Worm (Caenorhabditis elegans) whole organism, L1 larva: ENCODE data around the gene gmap-3.

Experiments
- aha-1 ChIP-seq: fragments of 150-350 bp; optimal IDR thresholded peaks from 2 replicates; lab custom pipeline; 2014; ENCODE audit warnings: missing biosample characterization, missing genetic modification characterization
- aly-2 ChIP-seq: fragments of 150-350 bp; optimal IDR thresholded peaks from 2 replicates; lab custom pipeline; 2014; ENCODE audit warnings: missing biosample characterization, missing genetic modification characterization
- ama-1 ChIP-seq: fragments of 150-350 bp; optimal IDR thresholded peaks from 2 replicates; lab custom pipeline; 2014
- blmp-1 ChIP-seq: fragments of 150-350 bp; optimal IDR thresholded peaks from 2 replicates; lab custom pipeline; 2014; ENCODE audit warnings: missing biosample characterization, missing genetic modification characterization
- ceh-63 ChIP-seq: fragments of 200-800 bp; sonication (Bioruptor generic); optimal IDR thresholded peaks from 2 replicates; lab custom pipeline; 2018; ENCODE audit warnings: mild to moderate bottlenecking, missing genetic modification characterization, missing compliant biosample characterization
- ceh-8 ChIP-seq: fragments of 200-800 bp; sonication (Bioruptor generic); optimal IDR thresholded peaks from 2 replicates; lab custom pipeline; 2018; ENCODE audit warnings: mild to moderate bottlenecking, missing genetic modification characterization, moderate library complexity, missing compliant biosample characterization
- ceh-82 ChIP-seq, 3 experiments: fragments of 150-350 bp in 1 of 3; sonication (generic microtip) in 2 of 3; optimal IDR thresholded peaks; 2 replicates each; lab custom pipeline; 2014 to 2017; ENCODE audit warnings: missing biosample characterization in 3 of 3, missing genetic modification characterization in 3 of 3
- ces-1 ChIP-seq: fragments of 150-350 bp; optimal IDR thresholded peaks from 2 replicates; lab custom pipeline; 2014; ENCODE audit warnings: missing biosample characterization, missing genetic modification reagents, missing genetic modification characterization
- dsc-1 ChIP-seq: sonication (generic microtip); optimal IDR thresholded peaks from 2 replicates; lab custom pipeline; 2016; ENCODE audit warnings: mild to moderate bottlenecking, missing genetic modification characterization, missing compliant biosample characterization
- efl-1 ChIP-seq, 4 experiments: fragments of 150-350 bp; optimal IDR thresholded peaks in 3 of 4; peaks in 1 of 4; 1 replicate in 1 of 4; 2 replicates in 3 of 4; lab custom pipeline; 2014; ENCODE audit warnings: missing biosample characterization in 2 of 4, missing genetic modification characterization in 2 of 4, missing genetic modification reagents in 2 of 4
- efl-3 ChIP-seq: fragments of 200-800 bp; sonication (Bioruptor generic); optimal IDR thresholded peaks from 2 replicates; lab custom pipeline; 2018; ENCODE audit warnings: mild to moderate bottlenecking, missing genetic modification characterization, missing compliant biosample characterization
- elt-2 ChIP-seq: sonication (generic microtip); optimal IDR thresholded peaks from 2 replicates; lab custom pipeline; 2016; ENCODE audit warnings: missing genetic modification characterization, mild to moderate bottlenecking, inconsistent platforms, missing compliant biosample characterization, missing genetic modification reagents
- elt-3 ChIP-seq, 6 experiments: fragments of 150-350 bp in 1 of 6; sonication (generic microtip); optimal IDR thresholded peaks; 2 replicates each; lab custom pipeline; 2017 to 2018; ENCODE audit warnings: missing biosample characterization in 6 of 6, missing genetic modification characterization in 6 of 6, inconsistent platforms in 1 of 6
- fkh-10 ChIP-seq: sonication (generic microtip); optimal IDR thresholded peaks from 2 replicates; lab custom pipeline; 2017; ENCODE audit warnings: missing biosample characterization, missing genetic modification reagents, missing genetic modification characterization
- fkh-4 ChIP-seq: sonication (generic microtip); optimal IDR thresholded peaks from 2 replicates; lab custom pipeline; 2016; ENCODE audit warnings: missing compliant biosample characterization, missing genetic modification characterization, borderline replicate concordance
- fkh-8 ChIP-seq: sonication (generic microtip); optimal IDR thresholded peaks from 2 replicates; lab custom pipeline; 2016; ENCODE audit warnings: mild to moderate bottlenecking, missing genetic modification characterization, missing compliant biosample characterization
- hlh-17 ChIP-seq: fragments of 200-800 bp; sonication (Bioruptor generic); optimal IDR thresholded peaks from 2 replicates; lab custom pipeline; 2018; ENCODE audit warnings: missing genetic modification characterization, mild to moderate bottlenecking, missing compliant biosample characterization, moderate library complexity, borderline replicate concordance
- hlh-4 ChIP-seq: sonication (generic microtip); optimal IDR thresholded peaks from 2 replicates; lab custom pipeline; 2016; ENCODE audit warnings: mild to moderate bottlenecking, missing genetic modification characterization, missing compliant biosample characterization
- hpl-2 ChIP-seq: fragments of 150-350 bp; optimal IDR thresholded peaks from 2 replicates; lab custom pipeline; 2014; ENCODE audit warnings: missing biosample characterization, missing genetic modification reagents, missing genetic modification characterization
- irx-1 ChIP-seq: sonication (generic microtip); optimal IDR thresholded peaks from 2 replicates; lab custom pipeline; 2016; ENCODE audit warnings: missing genetic modification characterization, missing compliant biosample characterization
- isw-1 ChIP-seq: fragments of 200-800 bp; sonication (Bioruptor generic); IDR thresholded peaks from 2 replicates; pipeline ENCODE4 v1.3.6; 2022; ENCODE audit warnings: missing genetic modification characterization, missing compliant biosample characterization
- lin-14 ChIP-seq: fragments of 200-800 bp; sonication (Bioruptor generic); optimal IDR thresholded peaks from 2 replicates; lab custom pipeline; 2018; ENCODE audit warnings: mild to moderate bottlenecking, missing genetic modification characterization, moderate library complexity, missing compliant biosample characterization
- nhr-11 ChIP-seq: fragments of 150-350 bp; optimal IDR thresholded peaks from 2 replicates; lab custom pipeline; 2014; ENCODE audit warnings: missing biosample characterization, missing genetic modification characterization
- nhr-19 ChIP-seq: fragments of 200-800 bp; sonication (Bioruptor generic); conservative IDR thresholded peaks from 2 replicates; pipeline ENCODE4 v1.3.6; 2022; ENCODE audit warnings: missing genetic modification characterization, missing compliant biosample characterization
- nhr-28 ChIP-seq: fragments of 150-350 bp; optimal IDR thresholded peaks from 2 replicates; lab custom pipeline; 2014; ENCODE audit warnings: missing biosample characterization, missing genetic modification characterization
- nhr-47 ChIP-seq: sonication (generic microtip); optimal IDR thresholded peaks from 2 replicates; lab custom pipeline; 2016; ENCODE audit warnings: mild to moderate bottlenecking, missing genetic modification characterization, moderate library complexity, missing compliant biosample characterization
- nhr-71 ChIP-seq: sonication (generic microtip); optimal IDR thresholded peaks from 2 replicates; lab custom pipeline; 2016; ENCODE audit warnings: mild to moderate bottlenecking, missing genetic modification characterization, moderate library complexity, missing compliant biosample characterization
- nhr-76 ChIP-seq: sonication (generic microtip); optimal IDR thresholded peaks from 2 replicates; lab custom pipeline; 2017; ENCODE audit warnings: missing biosample characterization, missing genetic modification characterization
- nhr-85 ChIP-seq: sonication (generic microtip); peaks from one replicate; lab custom pipeline; 2016; ENCODE audit warnings: missing genetic modification characterization, inconsistent platforms, missing compliant biosample characterization
- pag-3 ChIP-seq: sonication (generic microtip); optimal IDR thresholded peaks from 2 replicates; lab custom pipeline; 2017; ENCODE audit warnings: missing genetic modification characterization, mild to moderate bottlenecking, missing compliant biosample characterization, antibody characterized with exemption, borderline replicate concordance; ENCODE audit not compliant: insufficient read depth
- rnt-1 ChIP-seq: sonication (generic microtip); optimal IDR thresholded peaks from 2 replicates; lab custom pipeline; 2016; ENCODE audit warnings: mild to moderate bottlenecking, missing genetic modification characterization, moderate library complexity, missing compliant biosample characterization
- skn-1 ChIP-seq: fragments of 150-350 bp; optimal IDR thresholded peaks from 2 replicates; lab custom pipeline; 2014; ENCODE audit warnings: missing biosample characterization, missing genetic modification characterization
- snu-23 ChIP-seq: sonication (generic microtip); optimal IDR thresholded peaks from 2 replicates; lab custom pipeline; 2016; ENCODE audit warnings: missing genetic modification characterization, missing compliant biosample characterization
- sox-4 ChIP-seq: sonication (generic microtip); optimal IDR thresholded peaks from 2 replicates; lab custom pipeline; 2016; ENCODE audit warnings: missing genetic modification characterization, missing compliant biosample characterization
- sup-37 ChIP-seq: fragments of 200-800 bp; sonication (Bioruptor generic); optimal IDR thresholded peaks from 2 replicates; lab custom pipeline; 2018; ENCODE audit warnings: mild to moderate bottlenecking, missing genetic modification characterization, missing compliant biosample characterization
- swsn-7 ChIP-seq: sonication (generic microtip); optimal IDR thresholded peaks from 2 replicates; lab custom pipeline; 2016; ENCODE audit warnings: missing genetic modification characterization, missing compliant biosample characterization
- unc-30 ChIP-seq: sonication (generic microtip); optimal IDR thresholded peaks from 2 replicates; lab custom pipeline; 2017; ENCODE audit warnings: missing biosample characterization, missing genetic modification characterization
- unc-86 ChIP-seq: sonication (generic microtip); optimal IDR thresholded peaks from 2 replicates; lab custom pipeline; 2016; ENCODE audit warnings: missing genetic modification characterization, missing compliant biosample characterization
- xbp-1 ChIP-seq: sonication (generic microtip); optimal IDR thresholded peaks from 2 replicates; lab custom pipeline; 2016; ENCODE audit warnings: missing genetic modification characterization, missing compliant biosample characterization
- zip-4 ChIP-seq: fragments of 200-800 bp; sonication (Bioruptor generic); optimal IDR thresholded peaks from 2 replicates; lab custom pipeline; 2018; ENCODE audit warnings: mild to moderate bottlenecking, missing genetic modification characterization, moderate library complexity, missing compliant biosample characterization

The gmap-3 gene

ce11 chrX:12934768-12935167 lies 6.0 kb downstream of the gmap-3 start, which contains the start of gene gmap-1 (continued):
- no peak for TF ChIP-seq ces-1 (GFP tag; lab: Kevin White, UChicago)
- TF ChIP-seq snu-23 (GFP tag; lab: Kevin White, UChicago): peak; percentile 41
- TF ChIP-seq hpl-2 (GFP tag; lab: Kevin White, UChicago): no peak
- TF ChIP-seq ceh-63 (GFP tag; lab: Kevin White, UChicago): no peak
- TF ChIP-seq elt-2: no peak
- peak; percentile 34 for TF ChIP-seq blmp-1 (tag; lab: Kevin White, UChicago)
- peak; percentile 57 for TF ChIP-seq lin-14 (GFP tag; lab: Kevin White, UChicago)
- no peak for TF ChIP-seq xbp-1 (tag; lab: Kevin White, UChicago)
- no peak for TF ChIP-seq irx-1 (tag; lab: Kevin White, UChicago)
- no peak for TF ChIP-seq fkh-8 (tag; lab: Kevin White, UChicago)
- peak; percentile 29 for TF ChIP-seq nhr-71
- TF ChIP-seq aha-1 (tag; lab: Kevin White, UChicago): no peak
- TF ChIP-seq unc-86 (tag; lab: Kevin White, UChicago): no peak
- TF ChIP-seq efl-3: no peak
- TF ChIP-seq swsn-7: no peak
- no peak for TF ChIP-seq sox-4 (tag; lab: Kevin White, UChicago)
- peak; percentile 82 for TF ChIP-seq nhr-85 (tag; lab: Kevin White, UChicago)
- no peak for TF ChIP-seq nhr-28
- no peak for TF ChIP-seq zip-4
- TF ChIP-seq nhr-47 (tag; lab: Kevin White, UChicago): peak; percentile 11
- TF ChIP-seq nhr-11: no peak
- TF ChIP-seq elt-3 (tag; optimal IDR thresholded peaks at IDR 0.05; lab: Kevin White, UChicago): peak in 1 of 6 experiments; percentile 2
- TF ChIP-seq fkh-10: no peak
- TF ChIP-seq rnt-1: no peak
- TF ChIP-seq sup-37 (GFP tag; lab: Kevin White, UChicago): no peak
- no peak for TF ChIP-seq hlh-4 (tag; lab: Kevin White, UChicago)
- no peak for TF ChIP-seq nhr-76
- TF ChIP-seq ceh-8: no peak

- TF ChIP-seq swsn-7 (no peak), isw-1 (GFP tag; lab: Robert Waterston, UW) (no peak), fkh-4 (no peak), skn-1 (tag; lab: Kevin White, UChicago) (no peak), aly-2 (no peak)
These were observed 10.8 kb downstream of the gmap-3 start, which contains the start of gene C34E7.3 for ce11 chrX:12929961-12930360. Gene C34E7.3 (plus strand): TSS chrX:12930261.

ce11 chrX:12928753-12929152 lies 12.0 kb downstream of the gmap-3 start:
- TF ChIP-seq nhr-47 (tag; lab: Kevin White, UChicago) (no peak), hlh-17 (no peak), dsc-1 (tag; lab: Kevin White, UChicago) (peak; percentile 94), nhr-19 (GFP tag; lab: Robert Waterston, UW) (no peak), fkh-4 (peak; percentile 65), nhr-85 (tag; lab: Kevin White, UChicago) (no peak), pag-3 (tag; lab: Kevin White, UChicago) (no peak), blmp-1 (tag; lab: Kevin White, UChicago) (peak; percentile 0), ceh-82 (tag; optimal IDR thresholded peaks at IDR 0.05; lab: Kevin White, UChicago) (no peak), unc-30 (tag; lab: Kevin White, UChicago) (no peak)

ce11 chrX:12926998-12927397 lies 13.8 kb downstream of the gmap-3 start:
- TF ChIP-seq pag-3 (tag; lab: Kevin White, UChicago) (no peak), efl-1 (optimal IDR thresholded peaks at IDR 0.05; lab: Kevin White, UChicago) (no peak), efl-1 (GFP tag; optimal IDR thresholded peaks at IDR 0.05 in 1 of 2; lab: Kevin White, UChicago) (peak in 1 of 2 experiments; percentile 81), ama-1 (lab: Kevin White, UChicago) (no peak), dsc-1 (tag; lab: Kevin White, UChicago) (no peak), aly-2 (no peak), xbp-1 (tag; lab: Kevin White, UChicago) (no peak)
